Worm (Caenorhabditis elegans): ENCODE data around the gene clec-27.

The clec-27 gene

ce11 chrV:16821270-16821737 is 33.1 kb upstream of the clec-27 start, which contains the start of gene T20B3.14:
T20B3.14 (minus strand) TSS chrV:16821320.
- TF ChIP-seq lin-35 (GFP tag; optimal IDR thresholded peaks at IDR 0.05), result no peak
- TF ChIP-seq lin-14 (GFP tag; optimal IDR thresholded peaks at IDR 0.05), result peak; percentile 22

ce11 chrV:16827485-16827884 is 26.9 kb upstream of the clec-27 start, which contains the start of gene srh-216:
srh-216 (minus strand) TSS chrV:16827585.
- TF ChIP-seq ceh-8 (GFP tag; optimal IDR thresholded peaks at IDR 0.05), result no peak
- TF ChIP-seq irx-1 (tag; optimal IDR thresholded peaks at IDR 0.05), result no peak
- TF ChIP-seq snpc-4 (tag; optimal IDR thresholded peaks at IDR 0.05), result no peak
- no peak for TF ChIP-seq unc-130 (tag; optimal IDR thresholded peaks at IDR 0.05)
- TF ChIP-seq snu-23 (GFP tag; optimal IDR thresholded peaks at IDR 0.05), result no peak
- no peak for TF ChIP-seq aha-1 (tag; optimal IDR thresholded peaks at IDR 0.05)
- no peak for TF ChIP-seq fkh-4 (tag; optimal IDR thresholded peaks at IDR 0.05; ENCODE audit: borderline replicate concordance)
- TF ChIP-seq nhr-47 (tag; optimal IDR thresholded peaks at IDR 0.05), result no peak
- no peak for TF ChIP-seq nhr-12 (tag; optimal IDR thresholded peaks at IDR 0.05)
- TF ChIP-seq tbx-2 (tag; optimal IDR thresholded peaks at IDR 0.05), result no peak
- no peak for TF ChIP-seq xbp-1 (tag; optimal IDR thresholded peaks at IDR 0.05)
- TF ChIP-seq ztf-11 (tag; optimal IDR thresholded peaks at IDR 0.05), result no peak
- TF ChIP-seq nhr-76 (tag; optimal IDR thresholded peaks at IDR 0.05), result no peak
- TF ChIP-seq nhr-28 (tag; optimal IDR thresholded peaks at IDR 0.05), result no peak
- no peak for TF ChIP-seq jun-1 (tag; optimal IDR thresholded peaks at IDR 0.05)
- TF ChIP-seq ets-5 (GFP tag; IDR thresholded peaks at IDR 0.05), result no peak

- TF ChIP-seq unc-62 (GFP tag; optimal IDR thresholded peaks at IDR 0.05) (no peak), efl-1 (optimal IDR thresholded peaks at IDR 0.05) (no peak), efl-1 (GFP tag; optimal IDR thresholded peaks at IDR 0.05 in 1 of 2) (peak in 1 of 2 experiments; percentile 65)
Observed at ce11 chrV:16829396-16829795, 25.0 kb upstream of the clec-27 start, which contains the start of gene srh-214. srh-214 (minus strand) TSS chrV:16829755.

DNA sequence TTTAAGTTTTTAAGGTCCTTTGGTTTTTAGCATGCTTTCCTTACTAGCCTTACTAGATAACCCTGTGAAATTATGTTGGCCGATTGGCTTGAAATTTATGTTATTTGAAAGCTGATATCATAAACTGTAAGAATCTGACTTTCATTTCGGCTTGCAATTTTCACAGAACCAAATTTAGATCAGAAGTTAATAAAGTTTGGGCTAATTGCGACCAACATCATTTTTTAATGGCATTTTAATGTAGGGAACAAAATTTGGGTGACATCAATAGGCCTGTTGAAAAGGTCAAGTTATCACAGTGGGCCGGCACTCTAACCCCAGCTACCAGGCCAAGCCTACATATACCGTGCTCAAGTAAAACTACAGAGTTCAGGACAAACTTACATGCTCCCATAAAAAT is 23.1 kb upstream of the clec-27 start:
- TF ChIP-seq pax-3 (tag; optimal IDR thresholded peaks at IDR 0.05), result no peak
- TF ChIP-seq nhr-12 (tag; optimal IDR thresholded peaks at IDR 0.05), result no peak
- TF ChIP-seq vab-15 (tag; optimal IDR thresholded peaks at IDR 0.05), result no peak
- no peak for TF ChIP-seq swsn-7 (tag; optimal IDR thresholded peaks at IDR 0.05)
- TF ChIP-seq zag-1 (tag; optimal IDR thresholded peaks at IDR 0.05), result no peak
- no peak for TF ChIP-seq tbx-2 (tag; optimal IDR thresholded peaks at IDR 0.05)
- TF ChIP-seq ztf-11 (tag; optimal IDR thresholded peaks at IDR 0.05), result no peak
- no peak for TF ChIP-seq F16B12.6 (tag; optimal IDR thresholded peaks at IDR 0.05)
- TF ChIP-seq ceh-90 (tag; optimal IDR thresholded peaks at IDR 0.05), result no peak
- no peak for TF ChIP-seq rnt-1 (tag; optimal IDR thresholded peaks at IDR 0.05)
- no peak for TF ChIP-seq mdl-1 (tag; optimal IDR thresholded peaks at IDR 0.05)

DNA sequence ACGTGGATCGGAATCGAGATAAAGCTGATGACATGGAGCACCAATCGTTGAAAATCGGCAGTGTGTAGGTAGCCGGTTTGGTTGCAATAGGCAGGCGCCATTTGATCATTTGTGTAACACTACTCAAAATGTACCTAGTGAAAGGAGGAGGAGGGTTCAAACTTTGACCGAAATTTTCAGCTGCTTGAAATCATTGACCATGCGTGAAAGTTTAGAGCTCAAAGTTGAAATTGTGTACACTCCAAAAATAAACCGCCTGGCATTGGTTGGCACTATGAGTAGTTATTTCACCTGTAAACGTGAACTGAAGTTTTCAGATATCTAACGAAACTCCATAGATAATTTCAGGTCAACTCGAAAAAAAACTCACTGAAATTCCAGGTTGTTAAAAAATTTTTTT is 22.5 kb upstream of the clec-27 start, which contains the start of gene srh-215:
Gene srh-215 (minus strand): TSS at position 101 of the 400 bp plus-strand sequence.
- no peak for TF ChIP-seq dsc-1 (tag; optimal IDR thresholded peaks at IDR 0.05)
- no peak for TF ChIP-seq unc-62 (GFP tag; optimal IDR thresholded peaks at IDR 0.05)
- TF ChIP-seq vab-15 (tag; optimal IDR thresholded peaks at IDR 0.05), result no peak
- TF ChIP-seq fkh-4 (tag; optimal IDR thresholded peaks at IDR 0.05; ENCODE audit: borderline replicate concordance), result no peak
- TF ChIP-seq ama-1 (optimal IDR thresholded peaks at IDR 0.05), result no peak
- TF ChIP-seq hlh-17 (GFP tag; optimal IDR thresholded peaks at IDR 0.05; ENCODE audit: borderline replicate concordance), result no peak
- no peak for TF ChIP-seq ztf-11 (tag; optimal IDR thresholded peaks at IDR 0.05)
- TF ChIP-seq jun-1 (tag; optimal IDR thresholded peaks at IDR 0.05), result no peak
- no peak for TF ChIP-seq ces-1 (GFP tag; optimal IDR thresholded peaks at IDR 0.05)
- TF ChIP-seq hpl-2 (GFP tag; optimal IDR thresholded peaks at IDR 0.05), result no peak
- TF ChIP-seq blmp-1 (tag; optimal IDR thresholded peaks at IDR 0.05), result no peak
- no peak for TF ChIP-seq egl-27 (tag; optimal IDR thresholded peaks at IDR 0.05)
- no peak for TF ChIP-seq fkh-8 (tag; optimal IDR thresholded peaks at IDR 0.05)
